Worm (Caenorhabditis elegans) whole organism, L2 larva: ENCODE data around the gene C18B2.5.

Experiments used
- F13H6.1 ChIP-seq: sonication (generic microtip); optimal IDR thresholded peaks from 2 replicates; lab custom pipeline; 2016; ENCODE audit warnings: missing genetic modification characterization, missing compliant biosample characterization
- R02D3.7 ChIP-seq: fragments of 150-350 bp; optimal IDR thresholded peaks from 2 replicates; lab custom pipeline; 2014; ENCODE audit warnings: missing biosample characterization, missing genetic modification characterization
- aly-2 ChIP-seq: fragments of 150-350 bp; optimal IDR thresholded peaks from 2 replicates; lab custom pipeline; 2014; ENCODE audit warnings: missing biosample characterization, missing genetic modification characterization
- ama-1 ChIP-seq: fragments of 150-350 bp; optimal IDR thresholded peaks from 2 replicates; lab custom pipeline; 2018; ENCODE audit warnings: inconsistent platforms
- blmp-1 ChIP-seq: sonication (generic microtip); optimal IDR thresholded peaks from 2 replicates; lab custom pipeline; 2017; ENCODE audit warnings: missing genetic modification characterization, mild to moderate bottlenecking, missing compliant biosample characterization, antibody characterized with exemption, moderate library complexity; ENCODE audit not compliant: insufficient read depth
- ceh-16 ChIP-seq: fragments of 150-350 bp; optimal IDR thresholded peaks from 2 replicates; lab custom pipeline; 2014; ENCODE audit warnings: missing biosample characterization, missing genetic modification characterization
- ceh-82 ChIP-seq: fragments of 150-350 bp; optimal IDR thresholded peaks from 2 replicates; lab custom pipeline; 2014; ENCODE audit warnings: missing biosample characterization, missing genetic modification characterization
- crh-2 ChIP-seq: sonication (generic microtip); optimal IDR thresholded peaks from 2 replicates; lab custom pipeline; 2017; ENCODE audit warnings: missing biosample characterization, missing genetic modification characterization
- dmd-4 ChIP-seq: sonication (generic microtip); optimal IDR thresholded peaks from 2 replicates; lab custom pipeline; 2017; ENCODE audit warnings: missing biosample characterization, missing genetic modification characterization
- elt-1 ChIP-seq: fragments of 150-350 bp; optimal IDR thresholded peaks from 2 replicates; lab custom pipeline; 2014; ENCODE audit warnings: missing biosample characterization, missing genetic modification characterization
- elt-3 ChIP-seq: sonication (generic microtip); optimal IDR thresholded peaks from 2 replicates; lab custom pipeline; 2017; ENCODE audit warnings: missing biosample characterization, missing genetic modification characterization
- fos-1 ChIP-seq: fragments of 150-350 bp; optimal IDR thresholded peaks from 2 replicates; lab custom pipeline; 2014; ENCODE audit warnings: missing biosample characterization, missing genetic modification characterization
- gmeb-1 ChIP-seq: fragments of 150-350 bp; optimal IDR thresholded peaks from 2 replicates; lab custom pipeline; 2014; ENCODE audit warnings: missing biosample characterization, missing genetic modification characterization
- lin-11 ChIP-seq: fragments of 150-350 bp; sonication (generic microtip); optimal IDR thresholded peaks from 2 replicates; lab custom pipeline; 2014; ENCODE audit warnings: missing biosample characterization, missing genetic modification characterization, inconsistent platforms, mixed read lengths
- lin-13 ChIP-seq: fragments of 150-350 bp; optimal IDR thresholded peaks from 2 replicates; lab custom pipeline; 2014; ENCODE audit warnings: missing biosample characterization, missing genetic modification reagents, missing genetic modification characterization
- mbf-1 ChIP-seq: sonication (generic microtip); optimal IDR thresholded peaks from 2 replicates; lab custom pipeline; 2017; ENCODE audit warnings: missing biosample characterization, missing genetic modification characterization
- mdl-1 ChIP-seq, 2 experiments: fragments of 150-350 bp in 1 of 2; sonication (generic microtip) in 1 of 2; optimal IDR thresholded peaks; 2 replicates each; lab custom pipeline; 2017; ENCODE audit warnings: missing biosample characterization in 2 of 2, missing genetic modification characterization in 2 of 2
- nhr-10 ChIP-seq: sonication (generic microtip); optimal IDR thresholded peaks from 2 replicates; lab custom pipeline; 2017; ENCODE audit warnings: missing biosample characterization, missing genetic modification characterization
- nhr-11 ChIP-seq: fragments of 150-350 bp; optimal IDR thresholded peaks from 2 replicates; lab custom pipeline; 2014; ENCODE audit warnings: missing biosample characterization, missing genetic modification characterization
- nhr-12 ChIP-seq: fragments of 150-350 bp; optimal IDR thresholded peaks from 2 replicates; lab custom pipeline; 2014; ENCODE audit warnings: missing biosample characterization, missing genetic modification characterization
- nhr-21 ChIP-seq: fragments of 150-350 bp; optimal IDR thresholded peaks from 2 replicates; lab custom pipeline; 2014; ENCODE audit warnings: missing biosample characterization, missing genetic modification characterization
- nhr-23 ChIP-seq: fragments of 150-350 bp; optimal IDR thresholded peaks from 2 replicates; lab custom pipeline; 2014; ENCODE audit warnings: missing biosample characterization, missing genetic modification reagents, missing genetic modification characterization
- nhr-25 ChIP-seq: fragments of 150-350 bp; sonication (generic microtip); optimal IDR thresholded peaks from 3 replicates; lab custom pipeline; 2014; ENCODE audit warnings: missing biosample characterization, missing genetic modification characterization
- nhr-6 ChIP-seq: fragments of 150-350 bp; optimal IDR thresholded peaks from 2 replicates; lab custom pipeline; 2014; ENCODE audit warnings: missing biosample characterization, missing genetic modification characterization
- nhr-77 ChIP-seq: fragments of 150-350 bp; optimal IDR thresholded peaks from 2 replicates; lab custom pipeline; 2014; ENCODE audit warnings: missing biosample characterization, missing genetic modification characterization
- peb-1 ChIP-seq: fragments of 150-350 bp; optimal IDR thresholded peaks from 2 replicates; lab custom pipeline; 2014; ENCODE audit warnings: missing biosample characterization, missing genetic modification characterization
- sem-4 ChIP-seq: fragments of 150-350 bp; optimal IDR thresholded peaks from 2 replicates; lab custom pipeline; 2014; ENCODE audit warnings: missing biosample characterization, missing genetic modification reagents, missing genetic modification characterization
- skn-1 ChIP-seq: sonication (generic microtip); optimal IDR thresholded peaks from 2 replicates; lab custom pipeline; 2017; ENCODE audit warnings: missing biosample characterization, missing genetic modification characterization
- sma-3 ChIP-seq: sonication (generic microtip); optimal IDR thresholded peaks from 2 replicates; lab custom pipeline; 2016; ENCODE audit warnings: missing genetic modification reagents, missing genetic modification characterization, missing compliant biosample characterization
- sma-9 ChIP-seq, 2 experiments: fragments of 150-350 bp in 1 of 2; sonication (generic microtip) in 1 of 2; optimal IDR thresholded peaks; 2 replicates each; lab custom pipeline; 2014 to 2016; ENCODE audit warnings: missing genetic modification characterization in 2 of 2, mild to moderate bottlenecking in 1 of 2, missing biosample characterization in 1 of 2, missing compliant biosample characterization in 1 of 2, missing genetic modification reagents in 1 of 2, moderate library complexity in 1 of 2
- snpc-4 ChIP-seq: fragments of 150-350 bp; optimal IDR thresholded peaks from 2 replicates; lab custom pipeline; 2014; ENCODE audit warnings: missing biosample characterization, missing genetic modification characterization
- unc-39 ChIP-seq: fragments of 150-350 bp; optimal IDR thresholded peaks from 2 replicates; lab custom pipeline; 2014; ENCODE audit warnings: missing biosample characterization, missing genetic modification characterization
- zag-1 ChIP-seq: fragments of 150-350 bp; optimal IDR thresholded peaks from 2 replicates; lab custom pipeline; 2014; ENCODE audit warnings: missing biosample characterization, missing genetic modification characterization
- ztf-1 ChIP-seq: fragments of 200-800 bp; sonication (Bioruptor generic); conservative IDR thresholded peaks from 2 replicates; pipeline ENCODE4 v1.3.6; 2022; ENCODE audit warnings: missing genetic modification characterization, missing compliant biosample characterization
- ztf-11 ChIP-seq: sonication (generic microtip); optimal IDR thresholded peaks from 2 replicates; lab custom pipeline; 2017; ENCODE audit warnings: missing biosample characterization, missing genetic modification characterization
- ztf-4 ChIP-seq: fragments of 150-350 bp; optimal IDR thresholded peaks from 2 replicates; lab custom pipeline; 2014; ENCODE audit warnings: missing biosample characterization, missing genetic modification characterization

The C18B2.5 gene

DNA sequence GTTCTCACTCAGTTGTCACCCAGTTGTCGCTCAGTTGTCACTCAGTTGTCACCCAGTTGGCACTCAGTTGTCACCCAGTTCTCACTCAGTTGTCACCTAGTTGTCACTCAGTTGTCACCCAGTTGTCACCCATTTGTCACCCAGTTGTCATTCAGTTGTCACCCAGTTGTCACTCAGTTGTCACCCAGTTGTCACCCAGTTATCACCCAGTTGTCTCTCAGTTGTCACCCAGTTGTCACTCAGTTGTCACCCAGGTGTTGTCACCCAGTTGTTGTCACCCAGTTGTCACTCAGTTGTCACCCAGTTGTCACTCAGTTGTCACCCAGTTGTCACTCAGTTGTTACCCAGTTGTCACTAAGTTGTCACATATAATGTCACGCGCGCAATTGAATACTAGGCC is 20.7 kb upstream of the C18B2.5 start:
- TF ChIP-seq gmeb-1 (no peak), ceh-16 (no peak)
- TF ChIP-seq, all 48 proteins: peak for 0

DNA sequence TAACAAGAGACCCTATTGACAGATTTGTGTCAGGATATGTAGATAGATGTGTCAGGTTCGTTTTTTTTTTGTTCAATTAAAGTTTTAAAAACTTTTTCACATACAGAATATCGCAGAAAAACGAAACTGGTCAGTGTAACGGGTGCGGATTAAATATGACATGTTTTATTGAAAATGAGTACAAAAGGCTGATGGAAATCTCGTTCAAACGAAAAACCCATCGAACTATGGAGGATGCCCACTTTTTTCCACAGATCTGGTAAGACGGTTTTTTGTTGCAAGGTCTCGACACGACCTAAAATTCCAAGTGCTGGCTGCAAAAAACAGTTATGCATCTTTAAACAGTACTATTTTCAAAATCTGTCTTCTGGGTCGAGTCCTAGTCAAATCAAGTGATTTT is 19.2 kb upstream of the C18B2.5 start:
- TF ChIP-seq nhr-23, result no peak
- no peak for TF ChIP-seq ztf-11 (tag; lab: Kevin White, UChicago)
- TF ChIP-seq dmd-4 (tag; lab: Kevin White, UChicago), result no peak
- TF ChIP-seq lin-13 (GFP tag; lab: Kevin White, UChicago), result no peak
- no peak for TF ChIP-seq gmeb-1
- TF ChIP-seq R02D3.7 (tag; lab: Kevin White, UChicago), result no peak

DNA sequence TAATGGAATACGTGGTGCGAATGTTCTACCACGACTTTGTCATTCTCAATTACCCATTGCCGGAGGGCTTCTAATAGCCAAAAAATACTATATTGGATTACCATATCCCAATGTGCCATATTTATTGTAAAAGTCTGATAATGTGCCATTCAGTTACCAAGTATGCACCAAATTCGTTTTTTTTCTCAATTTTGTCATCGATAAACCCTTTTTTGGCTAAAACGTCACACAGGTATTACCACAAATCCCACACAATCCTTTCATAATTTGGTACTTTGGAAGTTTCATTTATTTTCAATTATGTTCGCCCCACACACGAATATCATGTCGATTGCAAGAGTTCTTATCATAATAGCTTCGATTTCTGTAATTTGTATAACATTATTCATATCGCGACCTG is 17.1 kb upstream of the C18B2.5 start, which contains the start of gene vep-2:
Gene vep-2, plus strand, starts transcription at position 301 of the 400 bp plus-strand sequence.
- TF ChIP-seq ztf-4, result no peak
- TF ChIP-seq nhr-23, result no peak
- TF ChIP-seq lin-13 (GFP tag; lab: Kevin White, UChicago), result no peak
- TF ChIP-seq zag-1 (tag; lab: Kevin White, UChicago), result no peak
- TF ChIP-seq sma-3, result no peak
- TF ChIP-seq lin-11 (tag; lab: Kevin White, UChicago), result no peak
- TF ChIP-seq elt-3 (tag; lab: Kevin White, UChicago), result no peak
- no peak for TF ChIP-seq nhr-11
- no peak for TF ChIP-seq nhr-21 (tag; lab: Kevin White, UChicago)
- TF ChIP-seq sma-9 (GFP tag; optimal IDR thresholded peaks at IDR 0.05; lab: Kevin White, UChicago), result no peak
- no peak for TF ChIP-seq sma-9 (tag; optimal IDR thresholded peaks at IDR 0.05; lab: Kevin White, UChicago)
- no peak for TF ChIP-seq sem-4
- TF ChIP-seq F13H6.1 (tag; lab: Kevin White, UChicago), result no peak
- TF ChIP-seq nhr-25 (tag; lab: Kevin White, UChicago), result no peak
- no peak for TF ChIP-seq skn-1 (tag; lab: Kevin White, UChicago)

DNA sequence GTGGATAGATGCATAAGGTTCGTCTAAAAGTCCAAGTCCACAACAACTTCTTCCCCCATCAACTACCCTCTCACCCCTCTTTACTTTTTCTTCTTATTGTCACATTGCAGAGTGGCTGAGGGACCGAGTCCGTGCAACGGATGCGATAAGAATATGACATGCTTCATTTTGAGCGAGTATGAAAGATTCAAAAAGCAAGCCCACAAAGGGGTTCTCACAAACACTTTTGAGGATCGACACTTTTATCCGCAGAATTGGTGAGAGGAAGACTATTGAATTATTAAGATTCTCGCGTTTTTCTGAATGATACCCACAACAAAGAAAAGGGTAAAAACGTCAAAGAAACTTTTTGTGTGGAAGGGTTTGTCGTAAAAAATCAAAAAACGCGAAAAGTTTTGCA is 14.7 kb upstream of the C18B2.5 start:
- TF ChIP-seq nhr-10 (tag; lab: Kevin White, UChicago) (no peak), ceh-82 (tag; lab: Kevin White, UChicago) (no peak), sma-9 (GFP tag; optimal IDR thresholded peaks at IDR 0.05; lab: Kevin White, UChicago) (no peak), sma-9 (tag; optimal IDR thresholded peaks at IDR 0.05; lab: Kevin White, UChicago) (no peak), dmd-4 (tag; lab: Kevin White, UChicago) (no peak), elt-1 (tag; lab: Kevin White, UChicago) (no peak), nhr-6 (no peak), mbf-1 (tag; lab: Kevin White, UChicago) (no peak), sem-4 (no peak), sma-3 (no peak), skn-1 (tag; lab: Kevin White, UChicago) (no peak)
- TF ChIP-seq, all 48 proteins: peak for 0

DNA sequence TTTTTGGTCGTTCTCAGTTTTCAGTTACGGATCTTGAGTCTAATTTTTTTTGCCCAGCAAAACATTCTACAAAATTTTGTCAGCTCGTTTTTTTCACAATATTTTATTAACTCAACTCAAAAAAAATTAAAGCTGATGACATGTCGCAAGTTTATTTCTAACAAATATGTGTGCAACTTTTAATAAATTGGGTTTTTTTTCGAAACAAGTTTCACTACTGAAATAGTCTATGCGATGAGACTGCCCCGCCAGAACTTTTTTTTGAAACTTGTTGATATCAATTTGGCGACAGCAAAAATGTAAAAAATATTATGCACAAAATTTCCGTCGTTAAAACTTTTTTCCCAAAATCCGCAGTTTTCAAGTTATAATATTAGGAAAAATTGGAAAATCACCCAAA is 12.3 kb upstream of the C18B2.5 start, which contains the start of gene C18B2.2:
Gene C18B2.2, plus strand, starts transcription at position 301 of the 400 bp plus-strand sequence.
- no peak for TF ChIP-seq F13H6.1 (tag; lab: Kevin White, UChicago)
- TF ChIP-seq peb-1 (tag; lab: Kevin White, UChicago), result no peak
- TF ChIP-seq zag-1 (tag; lab: Kevin White, UChicago), result no peak
- TF ChIP-seq lin-13 (GFP tag; lab: Kevin White, UChicago), result no peak
- TF ChIP-seq mdl-1 (tag; optimal IDR thresholded peaks at IDR 0.05; lab: Kevin White, UChicago), result no peak
- TF ChIP-seq ama-1, result no peak
- TF ChIP-seq ztf-1 (GFP tag; lab: Robert Waterston, UW), result no peak
- no peak for TF ChIP-seq nhr-6
- TF ChIP-seq nhr-11, result no peak
- no peak for TF ChIP-seq nhr-77
- TF ChIP-seq mbf-1 (tag; lab: Kevin White, UChicago), result no peak
- no peak for TF ChIP-seq sem-4

DNA sequence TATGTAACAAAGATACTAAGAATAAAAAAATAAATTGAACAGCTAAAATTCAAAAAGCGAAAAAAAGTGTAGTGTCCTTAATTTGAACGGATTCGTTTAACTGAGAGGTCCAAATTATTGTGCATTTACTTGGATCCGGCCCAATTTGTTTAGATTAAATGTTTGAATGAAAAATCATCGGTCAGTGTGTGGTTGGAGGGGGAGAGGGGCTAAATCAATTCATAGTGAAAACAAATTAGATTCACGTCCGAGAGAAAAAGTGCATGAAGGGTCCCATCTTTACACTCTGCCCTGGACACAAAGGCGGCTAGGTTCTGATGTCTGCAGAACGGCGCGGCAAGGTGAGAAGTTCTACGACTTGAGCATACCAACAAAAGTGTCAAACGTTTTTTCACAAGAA is 8.0 kb upstream of the C18B2.5 start:
- no peak for TF ChIP-seq aly-2 (tag; lab: Kevin White, UChicago)
- TF ChIP-seq elt-3 (tag; lab: Kevin White, UChicago), result no peak
- TF ChIP-seq unc-39 (tag; lab: Kevin White, UChicago), result no peak
- no peak for TF ChIP-seq ceh-82 (tag; lab: Kevin White, UChicago)
- no peak for TF ChIP-seq ztf-11 (tag; lab: Kevin White, UChicago)
- TF ChIP-seq R02D3.7 (tag; lab: Kevin White, UChicago), result no peak
- TF ChIP-seq sem-4, result no peak
- TF ChIP-seq nhr-12, result no peak
- no peak for TF ChIP-seq crh-2 (tag; lab: Kevin White, UChicago)
- TF ChIP-seq zag-1 (tag; lab: Kevin White, UChicago), result no peak
- no peak for TF ChIP-seq mbf-1 (tag; lab: Kevin White, UChicago)
- no peak for TF ChIP-seq nhr-25 (tag; lab: Kevin White, UChicago)
- no peak for TF ChIP-seq ztf-1 (GFP tag; lab: Robert Waterston, UW)
- TF ChIP-seq ama-1, result no peak
- no peak for TF ChIP-seq nhr-77
- no peak for TF ChIP-seq fos-1 (tag; lab: Kevin White, UChicago)
- no peak for TF ChIP-seq snpc-4
- no peak for TF ChIP-seq nhr-10 (tag; lab: Kevin White, UChicago)
- no peak for TF ChIP-seq blmp-1 (tag; lab: Kevin White, UChicago)
